Fruit fly (Drosophila melanogaster): ENCODE data around the gene CG33703.

dm6 chr3L:9505713-9506062, 6.8 kb downstream of the CG33703 start:
- no peak for TF ChIP-seq pan (optimal IDR thresholded peaks at IDR 0.05)
- TF ChIP-seq psq (optimal IDR thresholded peaks at IDR 0.05): no peak
- TF ChIP-seq EcR (GFP tag; optimal IDR thresholded peaks at IDR 0.05): peak; percentile 49 to 61
- no peak for TF ChIP-seq CG8478 (optimal IDR thresholded peaks at IDR 0.05)
- TF ChIP-seq Dll (optimal IDR thresholded peaks at IDR 0.05): no peak

All from whole organism.